Fruit fly (Drosophila melanogaster): ENCODE data around the gene CG12531.

Gene CG12531

dm6 chrX:19679207-19679606 lies 39.5 kb upstream of the CG12531 start (continued):
- TF ChIP-seq Ada2b (GFP tag; IDR thresholded peaks at IDR 0.05) (no peak), sens-2 (GFP tag; IDR thresholded peaks at IDR 0.05) (no peak), cg (GFP tag; optimal IDR thresholded peaks at IDR 0.05) (no peak), crp (GFP tag; optimal IDR thresholded peaks at IDR 0.05) (no peak), CG17802 (tag; optimal IDR thresholded peaks at IDR 0.05) (no peak), ttk (GFP tag; IDR thresholded peaks at IDR 0.05) (no peak), CG6791 (GFP tag; IDR thresholded peaks at IDR 0.05; ENCODE audit: partially characterized antibody) (peak; percentile 59; the same call in 1 of the 3 replicates), HLH4C (GFP tag; IDR thresholded peaks at IDR 0.05; ENCODE audit: partially characterized antibody) (peak; percentile 64; the same call in 2 of the 3 replicates), onecut (GFP tag; IDR thresholded peaks at IDR 0.05) (no peak), z (GFP tag; IDR thresholded peaks at IDR 0.05) (no peak), CG8944 (GFP tag; optimal IDR thresholded peaks at IDR 0.05) (no peak), CG42726 (GFP tag; IDR thresholded peaks at IDR 0.05; ENCODE audit: partially characterized antibody) (no peak), CG7271 (tag; optimal IDR thresholded peaks at IDR 0.05) (no peak), sens (GFP tag) (no peak), HmgZ (tag; optimal IDR thresholded peaks at IDR 0.05) (no peak), psq (GFP tag; optimal IDR thresholded peaks at IDR 0.05) (no peak), abd-A (tag; optimal IDR thresholded peaks at IDR 0.05) (no peak), tll (GFP tag; optimal IDR thresholded peaks at IDR 0.05) (no peak), CG1832 (GFP tag; optimal IDR thresholded peaks at IDR 0.05) (no peak), Dad (GFP tag; optimal IDR thresholded peaks at IDR 0.05) (no peak), vnd (GFP tag; IDR thresholded peaks at IDR 0.05; ENCODE audit: partially characterized antibody) (0 out of 3 replicates have a peak, but pooled peaks have one; percentile 43), CG10274 (GFP tag; optimal IDR thresholded peaks at IDR 0.05) (no peak), D19B (GFP tag; optimal IDR thresholded peaks at IDR 0.05) (peak; percentile 51), CG12391 (tag; optimal IDR thresholded peaks at IDR 0.05) (no peak), insv (GFP tag; optimal IDR thresholded peaks at IDR 0.05) (no peak), lab (GFP tag; optimal IDR thresholded peaks at IDR 0.05) (no peak), Pdp1 (GFP tag; optimal IDR thresholded peaks at IDR 0.05) (peak in 1 of 2 experiments; percentile 9), tna (GFP tag; IDR thresholded peaks at IDR 0.05; ENCODE audit: partially characterized antibody) (peak; percentile 50; the same call in 1 of the 2 replicates), CG15514 (GFP tag; optimal IDR thresholded peaks at IDR 0.05) (no peak), ato (GFP tag; IDR thresholded peaks at IDR 0.05; ENCODE audit: partially characterized antibody) (peak; percentile 16; the same call in 1 of the 2 replicates), CG11247 (GFP tag; IDR thresholded peaks at IDR 0.05) (no peak), CG30431 (GFP tag; optimal IDR thresholded peaks at IDR 0.05) (no peak), grau (tag; optimal IDR thresholded peaks at IDR 0.05) (no peak), Scr (GFP tag; IDR thresholded peaks at IDR 0.05; ENCODE audit: partially characterized antibody) (peak; percentile 45), inv (GFP tag; IDR thresholded peaks at IDR 0.05; ENCODE audit: partially characterized antibody) (peak; percentile 12; the same call in 1 of the 2 replicates), odd (GFP tag; optimal IDR thresholded peaks at IDR 0.05) (no peak), CG17186 (GFP tag; optimal IDR thresholded peaks at IDR 0.05) (no peak), CG33213 (GFP tag; optimal IDR thresholded peaks at IDR 0.05) (no peak), Opbp (GFP tag; IDR thresholded peaks at IDR 0.05; ENCODE audit: partially characterized antibody) (no peak), CTCF (GFP tag; optimal IDR thresholded peaks at IDR 0.05) (peak; percentile 86), Bgb (GFP tag; IDR thresholded peaks at IDR 0.05; ENCODE audit: partially characterized antibody) (peak; percentile 19; the same call in 1 of the 2 replicates), mld (GFP tag; IDR thresholded peaks at IDR 0.05; ENCODE audit: partially characterized antibody) (0 out of 3 replicates have a peak, but pooled peaks have one; percentile 17)
